Fruit fly (Drosophila melanogaster) whole organism, pupa: ENCODE results near the gene CG32099.

ENCODE experiments used
- CG9948 ChIP-seq: fragments of 200-800 bp; sonication (Bioruptor generic); optimal IDR thresholded peaks from 2 replicates; lab custom pipeline; 2018; ENCODE audit warnings: missing biosample characterization, mild to moderate bottlenecking, missing genetic modification characterization, moderate library complexity
- gl ChIP-seq: fragments of 200-800 bp; sonication (Bioruptor generic); optimal IDR thresholded peaks from 2 replicates; lab custom pipeline; 2018; ENCODE audit warnings: missing biosample characterization, mild to moderate bottlenecking, missing genetic modification characterization

- no peak for TF ChIP-seq gl (tag; lab: Kevin White, UChicago)
- no peak for TF ChIP-seq CG9948 (tag; lab: Kevin White, UChicago)
Measured at dm6 chr3L:12177301-12177700, 28.2 kb downstream of the CG32099 start, which contains the start of gene CAH2.
